Worm (Caenorhabditis elegans): Measurements from ENCODE around the gene C16D2.3.

C16D2.3 gene

ce11 chrII:9181155-9181554 lies 43.3 kb downstream of the C16D2.3 start:
- TF ChIP-seq pha-4 (tag; optimal IDR thresholded peaks at IDR 0.05) (no peak), nhr-12 (tag; optimal IDR thresholded peaks at IDR 0.05) (no peak), nhr-76 (tag; optimal IDR thresholded peaks at IDR 0.05) (no peak), ceh-83 (GFP tag; optimal IDR thresholded peaks at IDR 0.05) (no peak), ztf-11 (tag; optimal IDR thresholded peaks at IDR 0.05) (no peak), hlh-1 (tag; optimal IDR thresholded peaks at IDR 0.05) (no peak), elt-3 (tag; optimal IDR thresholded peaks at IDR 0.05) (no peak), mab-5 (tag; optimal IDR thresholded peaks at IDR 0.05) (no peak), mls-2 (tag; optimal IDR thresholded peaks at IDR 0.05) (no peak), unc-62 (GFP tag; optimal IDR thresholded peaks at IDR 0.05) (no peak), M03D4.4 (tag; optimal IDR thresholded peaks at IDR 0.05) (no peak), ceh-43 (GFP tag; optimal IDR thresholded peaks at IDR 0.05) (no peak), ceh-39 (tag; optimal IDR thresholded peaks at IDR 0.05) (no peak), sem-2 (GFP tag; optimal IDR thresholded peaks at IDR 0.05) (no peak), flh-1 (GFP tag; optimal IDR thresholded peaks at IDR 0.05) (no peak), bed-3 (GFP tag; optimal IDR thresholded peaks at IDR 0.05) (no peak), nhr-2 (tag; optimal IDR thresholded peaks at IDR 0.05) (no peak), nhr-237 (tag; optimal IDR thresholded peaks at IDR 0.05) (no peak)

- TF ChIP-seq drap-1 (GFP tag; optimal IDR thresholded peaks at IDR 0.05) (no peak), pha-4 (tag; optimal IDR thresholded peaks at IDR 0.05) (peak; percentile 53)
Observed at ce11 chrII:9185915-9186314, 48.0 kb downstream of the C16D2.3 start.

Data from whole organism, mixed stage, embryonic.